Worm (Caenorhabditis elegans) whole organism, midembryonic: ENCODE measurements around the gene his-31.

Experiments used
- T22C8.4 ChIP-seq: fragments of 200-800 bp; sonication (Bioruptor generic); IDR thresholded peaks from 2 replicates; pipeline ENCODE4 v1.3.6; 2022; ENCODE audit warnings: missing genetic modification characterization, missing compliant biosample characterization
- cog-1 ChIP-seq: sonication (generic microtip); optimal IDR thresholded peaks from 2 replicates; lab custom pipeline; 2016; ENCODE audit warnings: missing genetic modification characterization, missing compliant biosample characterization
- flt-1 ChIP-seq: fragments of 200-800 bp; sonication (Bioruptor generic); IDR thresholded peaks from 2 replicates; pipeline ENCODE4 v1.3.6; 2022; ENCODE audit warnings: missing genetic modification characterization, missing compliant biosample characterization
- klf-2 ChIP-seq: fragments of 200-800 bp; sonication (Bioruptor generic); conservative IDR thresholded peaks from 2 replicates; pipeline ENCODE4 v1.3.6; 2022; ENCODE audit warnings: missing genetic modification reagents, missing genetic modification characterization, missing compliant biosample characterization
- med-1 ChIP-seq: sonication (generic microtip); optimal IDR thresholded peaks from 2 replicates; lab custom pipeline; 2017; ENCODE audit warnings: missing genetic modification characterization, mild to moderate bottlenecking, missing compliant biosample characterization, antibody characterized with exemption, missing genetic modification reagents; ENCODE audit not compliant: insufficient read depth
- ref-1 ChIP-seq: fragments of 200-800 bp; sonication (Bioruptor generic); conservative IDR thresholded peaks from 2 replicates; pipeline ENCODE4 v1.3.6; 2022; ENCODE audit warnings: missing genetic modification reagents, missing genetic modification characterization, missing compliant biosample characterization
- tab-1 ChIP-seq: fragments of 200-800 bp; sonication (Bioruptor generic); IDR thresholded peaks from 2 replicates; pipeline ENCODE4 v1.3.6; 2022; ENCODE audit warnings: missing genetic modification characterization, missing compliant biosample characterization
- ztf-23 ChIP-seq: fragments of 200-800 bp; sonication (Bioruptor generic); IDR thresholded peaks from 2 replicates; pipeline ENCODE4 v1.3.6; 2022; ENCODE audit warnings: missing genetic modification reagents, missing genetic modification characterization, missing compliant biosample characterization
- ztf-29 ChIP-seq: fragments of 200-800 bp; sonication (Bioruptor generic); IDR thresholded peaks from 2 replicates; pipeline ENCODE4 v1.3.6; 2022; ENCODE audit warnings: missing genetic modification reagents, missing genetic modification characterization, missing compliant biosample characterization

The his-31 gene

ce11 chrIV:8348073-8348472 lies 14.3 kb upstream of the his-31 start, which contains the start of gene F17E9.4:
Gene F17E9.4 (plus strand): TSS chrIV:8348373.
- TF ChIP-seq med-1 (GFP tag; lab: Kevin White, UChicago) (no peak), ztf-29 (GFP tag; lab: Robert Waterston, UW) (no peak), tab-1 (GFP tag; lab: Robert Waterston, UW) (no peak), T22C8.4 (GFP tag; lab: Robert Waterston, UW) (no peak), ref-1 (GFP tag; lab: Robert Waterston, UW) (no peak), klf-2 (GFP tag; lab: Robert Waterston, UW) (no peak), cog-1 (tag; lab: Kevin White, UChicago) (no peak), flt-1 (GFP tag; lab: Robert Waterston, UW) (no peak), ztf-23 (GFP tag; lab: Robert Waterston, UW) (no peak)

DNA sequence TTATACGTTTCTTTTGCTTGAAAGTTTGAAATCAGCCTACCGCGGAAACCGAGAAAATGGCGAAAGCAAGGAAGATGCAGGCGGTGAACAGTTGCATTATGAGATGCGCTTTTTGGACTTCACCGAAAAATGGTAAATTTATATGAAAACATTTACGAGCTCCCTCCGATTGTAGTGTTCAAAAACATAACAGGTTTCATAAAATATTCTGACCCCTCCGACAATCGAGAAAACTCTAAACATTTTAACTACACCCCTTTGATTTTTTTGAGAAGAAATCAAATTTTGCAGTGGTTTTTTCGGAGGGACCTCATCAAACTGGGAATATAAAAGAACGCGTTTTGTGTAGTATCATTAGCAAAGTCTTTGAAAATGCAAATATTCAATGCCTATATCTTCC lies 13.3 kb upstream of the his-31 start, which contains the start of the genes F17E9.18 and F17E9.15:
Gene F17E9.18, minus strand, starts transcription at position 101 of the 400 bp plus-strand sequence.
Gene F17E9.15, plus strand, starts transcription at position 368 of the 400 bp plus-strand sequence.
- TF ChIP-seq ref-1 (GFP tag; lab: Robert Waterston, UW), result no peak
- no peak for TF ChIP-seq klf-2 (GFP tag; lab: Robert Waterston, UW)
- TF ChIP-seq ztf-23 (GFP tag; lab: Robert Waterston, UW), result no peak
- no peak for TF ChIP-seq T22C8.4 (GFP tag; lab: Robert Waterston, UW)
- TF ChIP-seq cog-1 (tag; lab: Kevin White, UChicago), result no peak
- TF ChIP-seq flt-1 (GFP tag; lab: Robert Waterston, UW), result no peak
- TF ChIP-seq med-1 (GFP tag; lab: Kevin White, UChicago), result no peak
- no peak for TF ChIP-seq tab-1 (GFP tag; lab: Robert Waterston, UW)
- TF ChIP-seq ztf-29 (GFP tag; lab: Robert Waterston, UW), result no peak

ce11 chrIV:8345518-8345917 lies 11.7 kb upstream of the his-31 start, which contains the start of gene F17E9.5:
Gene F17E9.5 (plus strand): TSS chrIV:8345818.
- TF ChIP-seq klf-2 (GFP tag; lab: Robert Waterston, UW) (no peak), cog-1 (tag; lab: Kevin White, UChicago) (no peak), med-1 (GFP tag; lab: Kevin White, UChicago) (no peak), ztf-23 (GFP tag; lab: Robert Waterston, UW) (no peak)

- TF ChIP-seq med-1 (GFP tag; lab: Kevin White, UChicago), result no peak
- no peak for TF ChIP-seq T22C8.4 (GFP tag; lab: Robert Waterston, UW)
- no peak for TF ChIP-seq flt-1 (GFP tag; lab: Robert Waterston, UW)
- no peak for TF ChIP-seq ref-1 (GFP tag; lab: Robert Waterston, UW)
- no peak for TF ChIP-seq ztf-29 (GFP tag; lab: Robert Waterston, UW)
- TF ChIP-seq tab-1 (GFP tag; lab: Robert Waterston, UW), result no peak
- no peak for TF ChIP-seq ztf-23 (GFP tag; lab: Robert Waterston, UW)
- no peak for TF ChIP-seq klf-2 (GFP tag; lab: Robert Waterston, UW)
- no peak for TF ChIP-seq cog-1 (tag; lab: Kevin White, UChicago)
Measured at ce11 chrIV:8342385-8342784, 8.6 kb upstream of the his-31 start, which contains the start of gene lgc-5. Gene lgc-5 (plus strand): TSS chrIV:8342685.

DNA sequence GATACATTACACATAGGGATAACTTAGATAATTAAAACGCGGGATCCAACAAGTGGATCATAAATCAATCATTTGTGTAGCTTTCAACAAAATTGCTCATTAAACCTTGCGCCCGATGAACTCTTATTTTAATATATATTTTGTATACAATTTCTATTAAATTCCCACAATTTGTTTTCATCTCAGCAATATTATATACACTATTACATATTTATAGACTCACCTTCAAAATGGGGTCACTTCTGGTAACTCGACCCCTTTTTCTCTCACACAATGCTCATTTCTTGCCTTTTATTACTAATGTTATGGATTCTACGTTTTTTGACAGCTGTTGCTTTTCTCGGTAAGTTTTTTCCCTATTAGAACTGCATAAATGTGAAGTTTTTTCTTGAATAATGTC lies 5.9 kb upstream of the his-31 start, which contains the start of gene lgc-6:
Gene lgc-6, plus strand, starts transcription at position 301 of the 400 bp plus-strand sequence.
- TF ChIP-seq klf-2 (GFP tag; lab: Robert Waterston, UW) (no peak), T22C8.4 (GFP tag; lab: Robert Waterston, UW) (no peak), tab-1 (GFP tag; lab: Robert Waterston, UW) (no peak), ref-1 (GFP tag; lab: Robert Waterston, UW) (no peak)

DNA sequence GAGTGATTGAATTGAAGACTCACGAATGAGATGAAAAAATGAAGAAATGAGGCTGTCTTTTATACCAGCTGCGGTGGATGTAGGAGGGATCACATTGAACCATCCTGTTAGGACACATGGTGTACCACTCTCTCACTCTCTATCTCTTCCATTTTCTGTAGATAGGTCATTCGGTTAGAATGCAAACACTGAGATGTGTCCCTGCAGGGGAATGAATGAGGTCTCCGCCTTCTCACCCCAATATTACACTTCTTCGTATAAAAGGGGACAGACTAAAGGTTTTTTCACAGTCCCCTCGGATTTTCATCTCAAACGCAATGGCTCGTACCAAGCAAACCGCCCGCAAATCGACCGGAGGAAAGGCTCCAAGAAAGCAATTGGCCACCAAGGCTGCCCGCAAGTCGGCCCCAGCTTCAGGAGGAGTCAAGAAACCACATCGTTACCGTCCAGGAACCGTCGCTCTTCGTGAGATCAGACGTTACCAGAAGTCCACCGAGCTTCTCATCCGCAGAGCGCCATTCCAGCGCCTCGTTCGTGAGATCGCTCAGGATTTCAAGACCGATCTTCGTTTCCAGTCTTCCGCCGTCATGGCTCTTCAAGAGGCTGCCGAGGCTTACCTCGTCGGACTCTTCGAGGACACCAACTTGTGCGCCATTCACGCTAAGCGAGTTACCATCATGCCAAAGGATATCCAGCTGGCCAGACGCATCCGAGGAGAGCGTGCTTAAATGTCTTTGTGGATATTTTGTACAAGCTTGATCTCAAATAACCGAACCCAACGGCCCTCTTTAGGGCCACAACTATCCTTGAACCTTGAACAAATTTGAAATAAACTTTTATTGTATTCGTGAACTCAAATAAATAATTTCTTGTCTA lies 443 bp upstream of the his-31 start, which contains the start of gene his-32:
Gene his-32, plus strand, starts transcription at position 318 of the 876 bp plus-strand sequence.
- TF ChIP-seq tab-1 (GFP tag; lab: Robert Waterston, UW) (no peak), cog-1 (tag; lab: Kevin White, UChicago) (peak; percentile 87), flt-1 (GFP tag; lab: Robert Waterston, UW) (peak; percentile 86), ztf-29 (GFP tag; lab: Robert Waterston, UW) (peak; percentile 14; the same call in 1 of the 2 replicates)

DNA sequence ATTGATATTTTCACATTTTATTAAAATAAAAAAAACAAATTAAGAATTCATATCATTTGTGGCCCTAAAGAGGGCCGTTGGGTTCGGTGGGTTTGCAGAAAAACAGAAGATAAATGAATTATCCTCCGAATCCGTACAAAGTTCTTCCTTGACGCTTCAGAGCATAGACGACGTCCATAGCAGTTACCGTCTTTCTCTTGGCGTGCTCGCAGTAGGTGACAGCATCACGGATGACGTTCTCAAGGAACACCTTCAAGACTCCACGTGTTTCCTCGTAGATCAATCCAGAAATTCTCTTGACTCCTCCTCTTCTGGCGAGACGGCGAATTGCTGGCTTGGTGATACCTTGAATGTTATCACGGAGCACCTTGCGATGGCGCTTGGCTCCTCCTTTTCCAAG lies 229 bp downstream of the his-31 start:
- TF ChIP-seq ztf-23 (GFP tag; lab: Robert Waterston, UW) (no peak), med-1 (GFP tag; lab: Kevin White, UChicago) (no peak), T22C8.4 (GFP tag; lab: Robert Waterston, UW) (no peak), klf-2 (GFP tag; lab: Robert Waterston, UW) (no peak), tab-1 (GFP tag; lab: Robert Waterston, UW) (no peak), ref-1 (GFP tag; lab: Robert Waterston, UW) (no peak), cog-1 (tag; lab: Kevin White, UChicago) (no peak), ztf-29 (GFP tag; lab: Robert Waterston, UW) (no peak), flt-1 (GFP tag; lab: Robert Waterston, UW) (no peak)

- no peak for TF ChIP-seq ztf-29 (GFP tag; lab: Robert Waterston, UW)
- no peak for TF ChIP-seq flt-1 (GFP tag; lab: Robert Waterston, UW)
- no peak for TF ChIP-seq tab-1 (GFP tag; lab: Robert Waterston, UW)
- TF ChIP-seq klf-2 (GFP tag; lab: Robert Waterston, UW), result no peak
- TF ChIP-seq T22C8.4 (GFP tag; lab: Robert Waterston, UW), result no peak
- no peak for TF ChIP-seq ztf-23 (GFP tag; lab: Robert Waterston, UW)
- TF ChIP-seq ref-1 (GFP tag; lab: Robert Waterston, UW), result no peak
- no peak for TF ChIP-seq cog-1 (tag; lab: Kevin White, UChicago)
- TF ChIP-seq med-1 (GFP tag; lab: Kevin White, UChicago), result no peak
Measured at ce11 chrIV:8333034-8333433, 749 bp downstream of the his-31 start.
